Fruit fly (Drosophila melanogaster) whole organism, embryonic: ENCODE results near the gene Cyp4ac2.
A peak's percentile ranks its signal among the peaks of the same experiment; 100 is the strongest.

Source experiments
- B-H2 ChIP-seq: fragments of 200-800 bp; sonication (Bioruptor generic); optimal IDR thresholded peaks from 2 replicates; lab custom pipeline; 2018; ENCODE audit warnings: missing biosample characterization, mild to moderate bottlenecking, missing genetic modification characterization
- CG11398 ChIP-seq: fragments of 200-800 bp; sonication (Bioruptor generic); optimal IDR thresholded peaks from 2 replicates; lab custom pipeline; 2016; ENCODE audit warnings: missing biosample characterization, missing genetic modification characterization
- CG12155 ChIP-seq: fragments of 200-800 bp; sonication (Bioruptor generic); optimal IDR thresholded peaks from 3 replicates; lab custom pipeline; 2016; ENCODE audit warnings: missing biosample characterization, missing genetic modification characterization
- CG12236 ChIP-seq: fragments of 200-800 bp; sonication (Bioruptor generic); optimal IDR thresholded peaks from 2 replicates; lab custom pipeline; 2016; ENCODE audit warnings: missing biosample characterization, missing genetic modification characterization
- CG13894 ChIP-seq: fragments of 200-800 bp; sonication (Bioruptor generic); optimal IDR thresholded peaks from 3 replicates; lab custom pipeline; 2018; ENCODE audit warnings: missing biosample characterization, mild to moderate bottlenecking, missing genetic modification characterization, moderate library complexity
- CG17802 ChIP-seq: fragments of 200-800 bp; sonication (Bioruptor generic); optimal IDR thresholded peaks from 2 replicates; lab custom pipeline; 2018; ENCODE audit warnings: missing biosample characterization, mild to moderate bottlenecking, missing genetic modification characterization, moderate library complexity
- CG18476 ChIP-seq: fragments of 200-800 bp; sonication (Bioruptor generic); optimal IDR thresholded peaks from 2 replicates; lab custom pipeline; 2016; ENCODE audit warnings: missing biosample characterization, mild to moderate bottlenecking, missing genetic modification characterization
- CG2875 ChIP-seq: fragments of 200-800 bp; sonication (Bioruptor generic); optimal IDR thresholded peaks from 2 replicates; lab custom pipeline; 2017; ENCODE audit warnings: missing biosample characterization, mild to moderate bottlenecking, missing genetic modification characterization, missing genetic modification reagents
- CG2889 ChIP-seq: fragments of 200-800 bp; sonication (Bioruptor generic); IDR thresholded peaks from 3 replicates; pipeline ENCODE4 v1.3.6; 2022; ENCODE audit warnings: missing biosample characterization, missing genetic modification characterization
- CG30403 ChIP-seq: fragments of 200-800 bp; sonication (Bioruptor generic); optimal IDR thresholded peaks from 3 replicates; lab custom pipeline; 2016; ENCODE audit warnings: missing biosample characterization, missing genetic modification characterization
- CG30431 ChIP-seq: fragments of 200-800 bp; sonication (Bioruptor generic); optimal IDR thresholded peaks from 2 replicates; lab custom pipeline; 2017; ENCODE audit warnings: missing biosample characterization, missing genetic modification characterization
- CG31365 ChIP-seq: fragments of 200-800 bp; sonication (Bioruptor generic); optimal IDR thresholded peaks from 2 replicates; lab custom pipeline; 2018; ENCODE audit warnings: missing biosample characterization, mild to moderate bottlenecking, missing genetic modification characterization
- CG3163 ChIP-seq: fragments of 200-800 bp; sonication (Bioruptor generic); optimal IDR thresholded peaks from 3 replicates; lab custom pipeline; 2016; ENCODE audit warnings: missing biosample characterization, missing genetic modification characterization
- CG34422 ChIP-seq: fragments of 200-800 bp; sonication (Bioruptor generic); IDR thresholded peaks from 3 replicates; pipeline ENCODE4 v1.3.6; 2022; ENCODE audit warnings: missing biosample characterization, missing genetic modification characterization
- CG3838 ChIP-seq: fragments of 200-800 bp; sonication (Bioruptor generic); optimal IDR thresholded peaks from 3 replicates; lab custom pipeline; 2016; ENCODE audit warnings: missing biosample characterization, missing genetic modification characterization
- CG43689 ChIP-seq: fragments of 200-800 bp; sonication (Bioruptor generic); IDR thresholded peaks from 2 replicates; pipeline ENCODE4 v1.3.6; 2022; ENCODE audit warnings: missing biosample characterization, missing genetic modification characterization
- CG4617 ChIP-seq: fragments of 200-800 bp; sonication (Bioruptor generic); optimal IDR thresholded peaks from 3 replicates; lab custom pipeline; 2016; ENCODE audit warnings: missing biosample characterization, missing genetic modification characterization, borderline replicate concordance
- CG7963 ChIP-seq: fragments of 200-800 bp; sonication (Bioruptor generic); IDR thresholded peaks from 3 replicates; pipeline ENCODE4 v1.3.6; 2022; ENCODE audit warnings: missing biosample characterization, missing genetic modification characterization; ENCODE audit not compliant: partially characterized antibody
- CG8281 ChIP-seq: fragments of 200-800 bp; sonication (Bioruptor generic); optimal IDR thresholded peaks from 2 replicates; lab custom pipeline; 2018; ENCODE audit warnings: missing biosample characterization, mild to moderate bottlenecking, missing genetic modification characterization, moderate library complexity
- D19A ChIP-seq: fragments of 200-800 bp; optimal IDR thresholded peaks from 3 replicates; lab custom pipeline; 2019; ENCODE audit warnings: missing biosample characterization, mild to moderate bottlenecking, missing genetic modification characterization, moderate library complexity
- Dp ChIP-seq: fragments of 200-800 bp; sonication (Bioruptor generic); optimal IDR thresholded peaks from 2 replicates; lab custom pipeline; 2018; ENCODE audit warnings: missing biosample characterization, mild to moderate bottlenecking, missing genetic modification characterization, moderate library complexity
- H15 ChIP-seq: fragments of 200-800 bp; sonication (Bioruptor generic); IDR thresholded peaks from 3 replicates; pipeline ENCODE4 v1.3.6; 2022; ENCODE audit warnings: missing biosample characterization, missing genetic modification characterization
- Hey ChIP-seq: fragments of 200-800 bp; sonication (Bioruptor generic); optimal IDR thresholded peaks from 3 replicates; lab custom pipeline; 2018; ENCODE audit warnings: missing biosample characterization, mild to moderate bottlenecking, missing genetic modification characterization
- Hr78 ChIP-seq, 2 experiments: fragments of 200-800 bp in 1 of 2; fragments of >200 bp in 1 of 2; sonication (Bioruptor generic) in 1 of 2; optimal IDR thresholded peaks; 2 replicates each; lab custom pipeline; 2017 to 2019; ENCODE audit warnings: missing biosample characterization in 2 of 2, missing genetic modification characterization in 2 of 2, mild to moderate bottlenecking in 1 of 2, moderate library complexity in 1 of 2
- Myb ChIP-seq: fragments of 200-800 bp; sonication (Bioruptor generic); optimal IDR thresholded peaks from 2 replicates; lab custom pipeline; 2016; ENCODE audit warnings: missing biosample characterization, missing genetic modification characterization
- Side ChIP-seq: fragments of 200-800 bp; sonication (Bioruptor generic); optimal IDR thresholded peaks from 2 replicates; lab custom pipeline; 2016; ENCODE audit warnings: missing biosample characterization, missing genetic modification characterization
- Sry-β ChIP-seq: fragments of 200-800 bp; sonication (Bioruptor generic); optimal IDR thresholded peaks from 2 replicates; lab custom pipeline; 2018; ENCODE audit warnings: missing biosample characterization, mild to moderate bottlenecking, missing genetic modification characterization, moderate library complexity
- amos ChIP-seq: fragments of 200-800 bp; sonication (Bioruptor generic); IDR thresholded peaks from 2 replicates; pipeline ENCODE4 v1.3.6; 2022; ENCODE audit warnings: missing biosample characterization, missing genetic modification characterization; ENCODE audit not compliant: partially characterized antibody
- bab2 ChIP-seq: fragments of 200-800 bp; sonication (Bioruptor generic); optimal IDR thresholded peaks from 2 replicates; lab custom pipeline; 2016; ENCODE audit warnings: missing biosample characterization, missing genetic modification characterization
- bcd ChIP-seq: fragments of 200-800 bp; sonication (Bioruptor generic); optimal IDR thresholded peaks from 2 replicates; lab custom pipeline; 2017; ENCODE audit warnings: missing biosample characterization, mild to moderate bottlenecking, missing genetic modification characterization
- chn ChIP-seq: fragments of 200-800 bp; sonication (Bioruptor generic); optimal IDR thresholded peaks from 2 replicates; lab custom pipeline; 2016; ENCODE audit warnings: missing biosample characterization, missing genetic modification characterization
- dan ChIP-seq: fragments of 200-800 bp; sonication (Bioruptor generic); IDR thresholded peaks from 2 replicates; pipeline ENCODE4 v1.3.6; 2022; ENCODE audit warnings: missing biosample characterization, missing genetic modification characterization
- dm ChIP-seq: fragments of 200-800 bp; sonication (Bioruptor generic); optimal IDR thresholded peaks from 3 replicates; lab custom pipeline; 2016; ENCODE audit warnings: missing biosample characterization, missing genetic modification characterization
- dpn ChIP-seq, 2 experiments: fragments of 200-800 bp; sonication (Bioruptor generic); optimal IDR thresholded peaks; 3 replicates each; lab custom pipeline; 2016; ENCODE audit warnings: missing biosample characterization in 2 of 2, missing genetic modification characterization in 2 of 2
- en ChIP-seq: fragments of 200-800 bp; sonication (Bioruptor generic); optimal IDR thresholded peaks from 2 replicates; lab custom pipeline; 2016; ENCODE audit warnings: missing biosample characterization, missing genetic modification characterization
- fd102C ChIP-seq: fragments of 200-800 bp; sonication (Bioruptor generic); optimal IDR thresholded peaks from 2 replicates; lab custom pipeline; 2018; ENCODE audit warnings: missing biosample characterization, mild to moderate bottlenecking, missing genetic modification characterization, moderate library complexity
- fd3F ChIP-seq: fragments of 200-800 bp; sonication (Bioruptor generic); optimal IDR thresholded peaks from 2 replicates; lab custom pipeline; 2018; ENCODE audit warnings: missing biosample characterization, mild to moderate bottlenecking, missing genetic modification characterization, moderate library complexity
- hth ChIP-seq: fragments of >200 bp; optimal IDR thresholded peaks from 2 replicates; lab custom pipeline; 2017; ENCODE audit warnings: inconsistent platforms
- jigr1 ChIP-seq: fragments of 200-800 bp; sonication (Bioruptor generic); IDR thresholded peaks from 3 replicates; pipeline ENCODE4 v1.3.6; 2022; ENCODE audit warnings: missing biosample characterization, missing genetic modification characterization
- kni ChIP-seq: fragments of 200-800 bp; sonication (Bioruptor generic); optimal IDR thresholded peaks from 3 replicates; lab custom pipeline; 2017; ENCODE audit warnings: mild to moderate bottlenecking, missing biosample characterization, missing genetic modification reagents, missing genetic modification characterization
- maf-S ChIP-seq: fragments of 200-800 bp; sonication (Bioruptor generic); optimal IDR thresholded peaks from 2 replicates; lab custom pipeline; 2016; ENCODE audit warnings: missing biosample characterization, missing genetic modification characterization
- nmo ChIP-seq: fragments of 200-800 bp; sonication (Bioruptor generic); optimal IDR thresholded peaks from 2 replicates; lab custom pipeline; 2018; ENCODE audit warnings: missing biosample characterization, mild to moderate bottlenecking, missing genetic modification characterization, moderate library complexity
- pan ChIP-seq, 4 experiments: fragments of >200 bp in 3 of 4; fragments of 200-800 bp in 1 of 4; sonication (Bioruptor generic) in 1 of 4; optimal IDR thresholded peaks in 3 of 4; IDR thresholded peaks in 1 of 4; 2 replicates each; pipeline versions ENCODE4 v1.3.6 to Lab custom; 2017 to 2022; ENCODE audit warnings: missing biosample characterization in 2 of 4, missing genetic modification characterization in 2 of 4, mixed read lengths in 1 of 4
- pita ChIP-seq: fragments of 200-800 bp; sonication (Bioruptor generic); optimal IDR thresholded peaks from 2 replicates; lab custom pipeline; 2017; ENCODE audit warnings: missing biosample characterization, mild to moderate bottlenecking, missing genetic modification characterization
- sd ChIP-seq: fragments of 200-800 bp; sonication (Bioruptor generic); optimal IDR thresholded peaks from 3 replicates; lab custom pipeline; 2018; ENCODE audit warnings: missing biosample characterization, mild to moderate bottlenecking, missing genetic modification characterization, moderate library complexity
- so ChIP-seq: fragments of 200-800 bp; sonication (Bioruptor generic); IDR thresholded peaks from 3 replicates; pipeline ENCODE4 v1.3.6; 2022; ENCODE audit warnings: missing biosample characterization, missing genetic modification characterization
- stwl ChIP-seq: fragments of 200-800 bp; sonication (Bioruptor generic); optimal IDR thresholded peaks from 3 replicates; lab custom pipeline; 2018; ENCODE audit warnings: missing biosample characterization, mild to moderate bottlenecking, missing genetic modification characterization, moderate library complexity
- zen ChIP-seq: fragments of 200-800 bp; sonication (Bioruptor generic); optimal IDR thresholded peaks from 3 replicates; lab custom pipeline; 2018; ENCODE audit warnings: missing biosample characterization, mild to moderate bottlenecking, missing genetic modification characterization, moderate library complexity

Gene Cyp4ac2

DNA sequence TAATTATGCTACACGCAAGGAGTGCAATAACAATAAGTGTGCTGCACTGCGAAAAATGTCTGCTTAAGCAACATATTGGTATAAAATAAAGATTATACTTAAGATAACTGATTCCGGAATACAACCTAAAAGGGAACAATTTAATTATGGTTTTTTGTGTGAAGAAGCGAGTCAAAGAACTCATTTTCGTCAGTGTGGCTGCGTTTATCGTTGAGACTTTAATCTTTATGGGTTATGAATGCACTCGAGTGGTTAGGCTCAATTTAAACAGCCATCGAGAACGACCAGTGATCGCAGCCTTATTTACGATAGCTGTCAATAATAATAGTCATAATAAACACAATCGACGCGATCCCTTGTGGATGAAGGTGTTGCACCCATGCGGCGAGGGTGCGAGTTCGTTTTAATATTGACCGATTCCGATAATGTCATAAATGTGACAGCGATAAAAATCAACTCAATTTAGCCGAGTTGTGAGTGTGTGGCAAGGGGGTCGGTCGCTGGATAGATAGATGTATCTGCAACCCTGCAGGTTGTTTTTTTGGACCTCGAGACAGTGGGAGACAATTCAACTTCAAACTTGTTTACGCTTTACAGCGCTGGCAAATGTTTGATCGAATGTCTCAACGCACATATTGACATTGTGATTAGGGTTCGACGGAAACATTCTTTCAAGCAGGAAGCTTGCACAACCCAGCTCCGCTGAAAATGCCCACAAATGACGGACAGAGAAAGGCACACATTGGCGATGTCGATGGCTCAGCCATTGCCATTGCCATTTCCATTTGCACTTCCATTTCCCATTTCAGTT is 10.0 kb upstream of the Cyp4ac2 start (continued):
- TF ChIP-seq kni (GFP tag; lab: Kevin White, UChicago) (peak; percentile 86), H15 (GFP tag; lab: Robert Waterston, UW) (0 out of 3 replicates have a peak, but pooled peaks have one; percentile 45), CG17802 (tag; lab: Kevin White, UChicago) (no peak), Hey (tag; lab: Kevin White, UChicago) (no peak), hth (no peak), CG4617 (GFP tag; lab: Kevin White, UChicago) (no peak), pan (optimal IDR thresholded peaks at IDR 0.05; lab: Kevin White, UChicago) (no peak), pan (GFP tag; optimal IDR thresholded peaks at IDR 0.05 in 1 of 2, IDR thresholded peaks at IDR 0.05 in 1 of 2) (peak in 1 of 2 experiments; percentile 54), sd (tag; lab: Kevin White, UChicago) (no peak), stwl (tag; lab: Kevin White, UChicago) (peak; percentile 25), CG18476 (GFP tag; lab: Kevin White, UChicago) (no peak), jigr1 (GFP tag; lab: Robert Waterston, UW) (no peak), bab2 (GFP tag; lab: Kevin White, UChicago) (peak; percentile 37), CG12236 (GFP tag; lab: Kevin White, UChicago) (peak; percentile 30), CG31365 (tag; lab: Kevin White, UChicago) (peak; percentile 12), pita (no peak), CG34422 (no peak), dpn (GFP tag; optimal IDR thresholded peaks at IDR 0.05; lab: Kevin White, UChicago) (peak; percentile 15 to 21), CG30431 (GFP tag; lab: Kevin White, UChicago) (peak; percentile 5), amos (no peak), CG2875 (GFP tag; lab: Kevin White, UChicago) (peak; percentile 78), Myb (GFP tag; lab: Kevin White, UChicago) (no peak), CG43689 (GFP tag; lab: Robert Waterston, UW) (no peak), zen (tag; lab: Kevin White, UChicago) (no peak), D19A (peak; percentile 27), dan (no peak), Hr78 (GFP tag; optimal IDR thresholded peaks at IDR 0.05; lab: Kevin White, UChicago) (peak in 1 of 2 experiments; percentile 70), CG2889 (GFP tag; lab: Robert Waterston, UW) (no peak), CG11398 (GFP tag; lab: Kevin White, UChicago) (peak; percentile 44), Sry-β (GFP tag; lab: Kevin White, UChicago) (peak; percentile 44), chn (GFP tag; lab: Kevin White, UChicago) (peak; percentile 33), so (peak; percentile 69; the same call in 2 of the 3 replicates), B-H2 (GFP tag; lab: Kevin White, UChicago) (no peak), bcd (no peak), dm (no peak), CG13894 (tag; lab: Kevin White, UChicago) (no peak), fd3F (GFP tag; lab: Kevin White, UChicago) (no peak), fd102C (GFP tag; lab: Kevin White, UChicago) (peak; percentile 79), maf-S (no peak), CG3838 (GFP tag; lab: Kevin White, UChicago) (peak; percentile 20), en (GFP tag; lab: Kevin White, UChicago) (no peak), Side (GFP tag; lab: Kevin White, UChicago) (peak; percentile 60), CG30403 (GFP tag; lab: Kevin White, UChicago) (peak; percentile 29), Dp (no peak), CG8281 (tag; lab: Kevin White, UChicago) (peak; percentile 39), CG12155 (GFP tag; lab: Kevin White, UChicago) (no peak), CG3163 (no peak), nmo (GFP tag; lab: Kevin White, UChicago) (peak; percentile 37), CG7963 (GFP tag; lab: Robert Waterston, UW) (no peak)
